Worm (Caenorhabditis elegans): ENCODE data around the gene R02E4.1.

R02E4.1 gene

DNA sequence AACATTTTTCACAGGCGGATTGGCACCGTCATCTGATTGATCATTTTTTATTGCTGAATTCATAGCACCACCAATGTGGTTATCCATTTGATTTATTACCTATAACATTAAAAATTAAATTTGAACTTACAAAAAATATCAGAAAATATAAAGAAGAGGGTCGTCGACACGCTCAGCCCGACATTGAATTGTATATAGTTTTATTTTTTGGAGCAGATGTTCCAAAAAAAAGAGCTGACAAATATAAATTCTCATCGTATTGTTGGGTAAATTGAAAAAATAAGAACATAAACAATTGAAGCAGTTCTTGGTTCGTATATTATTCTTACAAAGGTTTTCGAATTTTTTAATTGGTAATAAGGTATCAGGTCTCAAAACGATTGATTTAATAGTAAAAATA is at the start of gene R02E4.1:
TSS of gene R02E4.1 (minus strand) at position 101 of the 400 bp plus-strand sequence.
- TF ChIP-seq sptf-1 (tag; optimal IDR thresholded peaks at IDR 0.05), result no peak
- no peak for TF ChIP-seq ceh-43 (GFP tag; optimal IDR thresholded peaks at IDR 0.05)
- TF ChIP-seq flh-1 (GFP tag; optimal IDR thresholded peaks at IDR 0.05), result no peak
- TF ChIP-seq ztf-11 (tag; optimal IDR thresholded peaks at IDR 0.05), result no peak
- TF ChIP-seq nhr-28 (tag; optimal IDR thresholded peaks at IDR 0.05), result no peak
- TF ChIP-seq ham-2 (GFP tag; optimal IDR thresholded peaks at IDR 0.05), result no peak
- no peak for TF ChIP-seq ceh-83 (GFP tag; optimal IDR thresholded peaks at IDR 0.05)
- no peak for TF ChIP-seq M03D4.4 (tag; optimal IDR thresholded peaks at IDR 0.05)
- TF ChIP-seq unc-62 (GFP tag; optimal IDR thresholded peaks at IDR 0.05), result no peak
- TF ChIP-seq sem-2 (GFP tag; optimal IDR thresholded peaks at IDR 0.05), result no peak

DNA sequence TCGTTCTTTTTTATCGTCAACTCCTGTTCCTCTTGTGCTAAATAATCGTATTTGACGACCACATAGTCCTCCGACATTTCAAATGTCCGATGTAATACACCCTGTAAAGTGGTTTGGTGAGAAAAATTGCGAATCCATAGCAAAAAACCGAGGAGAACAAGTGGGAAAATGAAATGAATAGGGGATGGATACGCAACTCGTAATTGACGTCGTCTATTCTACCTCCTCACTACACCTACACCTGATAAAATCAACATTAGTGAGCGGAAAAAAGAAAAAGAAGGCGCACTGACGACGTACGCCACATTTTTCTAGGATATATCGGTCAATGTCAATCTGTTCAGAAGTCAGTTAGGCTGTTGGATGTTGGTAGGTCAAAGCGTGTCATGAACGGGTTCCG is 49.0 kb upstream of the R02E4.1 start, which contains the start of gene nck-1:
TSS of gene nck-1 (minus strand) at position 101 of the 400 bp plus-strand sequence.
- TF ChIP-seq sptf-1 (tag; optimal IDR thresholded peaks at IDR 0.05) (no peak), lin-32 (GFP tag; optimal IDR thresholded peaks at IDR 0.05) (no peak), ztf-11 (tag; optimal IDR thresholded peaks at IDR 0.05) (no peak), nhr-76 (tag; optimal IDR thresholded peaks at IDR 0.05) (no peak)

DNA sequence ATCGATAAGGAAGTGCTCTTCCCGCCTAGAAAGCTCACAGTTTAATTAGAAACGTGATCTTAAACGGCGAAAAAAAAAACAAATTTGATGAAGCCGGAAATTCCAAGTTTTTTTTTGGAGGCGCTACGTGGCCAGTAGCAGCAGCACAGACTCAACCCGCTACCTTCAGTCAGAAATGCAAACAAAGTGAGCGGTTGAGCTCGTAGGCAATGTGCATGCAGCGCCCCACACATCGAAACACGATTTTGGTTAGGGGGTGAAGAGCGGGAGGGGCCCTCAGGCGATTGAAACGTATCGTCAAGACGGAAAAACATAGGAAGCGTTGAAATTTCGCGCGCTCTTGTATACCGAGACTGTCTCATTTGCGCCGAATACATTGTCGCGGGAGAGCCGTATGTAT is 46.9 kb upstream of the R02E4.1 start:
- TF ChIP-seq ceh-39 (tag; optimal IDR thresholded peaks at IDR 0.05) (no peak), ces-1 (GFP tag; optimal IDR thresholded peaks at IDR 0.05) (no peak), nhr-76 (tag; optimal IDR thresholded peaks at IDR 0.05) (no peak), drap-1 (GFP tag; optimal IDR thresholded peaks at IDR 0.05) (peak; percentile 17), nhr-12 (tag; optimal IDR thresholded peaks at IDR 0.05) (no peak), lsy-2 (tag; optimal IDR thresholded peaks at IDR 0.05) (no peak), unc-120 (tag; optimal IDR thresholded peaks at IDR 0.05; ENCODE audit: poor library complexity, severe bottlenecking) (no peak), flh-1 (GFP tag; optimal IDR thresholded peaks at IDR 0.05) (no peak)

DNA sequence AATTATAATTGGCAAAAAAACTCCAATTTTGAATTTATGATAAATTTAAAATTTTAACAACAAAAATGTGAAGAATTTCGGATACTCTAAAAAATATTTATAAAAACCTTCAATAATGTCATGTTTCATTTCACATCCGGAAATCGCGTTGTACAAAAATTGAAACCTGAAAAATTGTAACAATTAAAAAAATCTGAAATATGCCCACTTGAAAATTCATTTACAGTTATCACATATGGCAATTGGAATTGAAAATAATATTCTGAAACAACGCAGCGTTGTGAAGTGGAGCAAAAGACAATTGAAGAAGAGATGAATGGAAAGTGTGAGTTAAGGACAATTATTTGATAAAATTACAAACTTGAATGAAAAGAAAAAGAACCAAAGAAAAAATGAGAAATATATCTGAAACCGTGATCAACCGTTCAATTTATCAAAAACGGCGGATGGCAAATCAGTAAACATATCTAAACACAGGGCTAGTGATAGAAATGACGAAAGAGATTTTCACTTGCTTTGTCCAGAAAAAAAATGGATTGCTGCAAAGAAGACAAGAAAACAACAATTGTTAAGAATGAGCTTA is 44.2 kb upstream of the R02E4.1 start:
- TF ChIP-seq elt-1 (tag; optimal IDR thresholded peaks at IDR 0.05; ENCODE audit: borderline replicate concordance, insufficient read depth) (no peak), sem-2 (GFP tag; optimal IDR thresholded peaks at IDR 0.05) (no peak), blmp-1 (tag; optimal IDR thresholded peaks at IDR 0.05) (no peak), tbx-8 (GFP tag; optimal IDR thresholded peaks at IDR 0.05) (no peak)

DNA sequence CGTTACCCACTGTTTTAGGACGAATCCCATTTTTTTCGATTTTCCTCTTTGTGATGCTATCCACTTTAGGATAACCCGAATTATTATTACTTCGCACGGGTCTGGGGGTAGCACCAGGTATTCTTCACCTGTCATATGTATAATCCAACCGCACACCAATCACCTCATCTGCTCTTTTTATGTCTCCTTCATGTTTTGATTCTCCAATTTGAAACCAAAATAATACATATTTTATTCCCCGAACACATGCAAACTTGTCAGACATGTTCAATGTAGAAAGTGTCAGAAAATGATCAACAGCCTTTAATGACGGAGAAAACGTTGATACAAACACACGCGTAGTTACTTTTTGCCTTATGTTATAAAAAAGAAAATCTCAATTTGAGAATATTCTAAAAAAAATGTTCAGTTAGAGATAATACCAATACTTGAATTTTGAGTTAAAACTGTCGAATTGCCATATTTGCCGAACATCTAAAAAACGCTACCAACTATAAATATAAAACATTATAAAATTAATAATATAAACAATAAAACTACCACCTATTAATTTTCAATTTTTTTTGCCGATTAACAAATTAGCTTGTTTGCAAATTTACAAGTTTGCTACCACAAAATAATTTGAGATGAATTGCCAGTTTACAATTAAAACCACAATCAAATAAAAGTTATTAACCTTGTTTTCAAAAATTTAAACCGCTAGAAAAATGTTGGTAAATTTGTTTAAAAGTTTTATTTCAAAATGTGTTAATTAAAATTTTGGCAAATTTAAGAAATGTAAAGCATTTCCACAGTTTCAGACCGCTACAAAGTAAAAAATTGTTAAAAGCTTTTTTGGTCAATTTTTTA is 43.5 kb upstream of the R02E4.1 start:
- TF ChIP-seq ces-1 (GFP tag; optimal IDR thresholded peaks at IDR 0.05), result peak; percentile 18
- no peak for TF ChIP-seq elt-1 (tag; optimal IDR thresholded peaks at IDR 0.05; ENCODE audit: borderline replicate concordance, insufficient read depth)

DNA sequence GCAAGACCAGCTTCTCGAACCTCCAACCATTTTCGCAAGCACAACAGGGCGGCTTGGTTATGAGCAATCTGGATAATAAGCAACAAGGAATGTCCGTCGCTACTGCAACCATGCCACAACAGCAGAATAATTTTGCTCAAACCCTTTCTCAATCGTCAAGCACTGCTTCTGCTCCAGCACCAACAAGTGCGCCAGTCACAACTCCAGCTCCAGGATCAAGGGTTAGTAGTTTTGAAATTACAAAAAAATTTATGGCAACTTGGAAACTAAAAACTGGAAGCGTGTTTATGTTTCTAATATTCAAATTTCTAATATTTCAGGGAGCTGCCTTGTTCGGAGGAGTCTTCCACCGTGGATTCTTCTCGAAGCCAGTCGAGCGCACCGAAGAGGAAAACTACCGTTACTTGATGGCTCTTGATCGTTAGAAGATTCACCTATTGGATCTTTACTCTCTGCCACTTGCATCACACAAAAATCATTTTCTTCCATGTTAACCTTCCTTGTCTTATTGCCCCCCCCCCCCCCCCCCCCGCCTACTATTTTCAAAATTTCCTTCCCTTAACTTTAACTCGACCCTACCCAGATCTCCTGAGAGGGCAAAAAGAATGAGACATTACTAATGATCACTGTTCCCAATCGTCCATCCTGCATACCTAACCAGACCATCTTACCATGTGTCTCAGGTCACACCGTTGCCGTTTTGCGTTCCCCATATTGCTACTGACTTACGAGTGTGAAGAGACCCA is 42.6 kb upstream of the R02E4.1 start:
- TF ChIP-seq nhr-237 (tag; optimal IDR thresholded peaks at IDR 0.05), result no peak
- peak; percentile 12 for TF ChIP-seq M03D4.4 (tag; optimal IDR thresholded peaks at IDR 0.05)

DNA sequence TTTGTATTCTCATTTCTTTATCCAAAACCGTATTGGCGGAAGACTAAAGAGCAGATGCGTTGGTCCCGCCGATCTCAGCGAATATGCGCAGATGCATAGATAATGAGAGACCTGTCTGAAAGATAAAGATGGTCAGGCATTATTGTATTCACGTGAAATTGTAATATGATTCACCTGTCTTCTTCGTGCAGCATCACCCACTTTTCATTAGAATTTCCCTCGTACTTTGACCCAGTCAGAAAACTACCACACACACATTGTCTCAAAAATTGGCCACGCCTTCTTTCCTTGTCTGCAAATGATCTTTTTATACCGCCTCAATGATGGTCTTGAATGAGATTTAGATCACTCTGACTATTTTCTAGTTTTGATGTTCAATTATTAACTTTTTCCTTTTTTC is 41.7 kb upstream of the R02E4.1 start:
- TF ChIP-seq sptf-1 (tag; optimal IDR thresholded peaks at IDR 0.05) (no peak), elt-1 (tag; optimal IDR thresholded peaks at IDR 0.05; ENCODE audit: borderline replicate concordance, insufficient read depth) (peak; percentile 79)
